Fruit fly (Drosophila melanogaster) whole organism, pupa: ENCODE results near the gene CCDC53.
A peak's percentile ranks its signal among the peaks of the same experiment; 100 is the strongest.

Experiments used
- CG13204 ChIP-seq: fragments of 200-800 bp; sonication (Bioruptor generic); optimal IDR thresholded peaks from 2 replicates; lab custom pipeline; 2018; ENCODE audit warnings: missing biosample characterization, mild to moderate bottlenecking, missing genetic modification characterization, moderate library complexity
- CG34367 ChIP-seq: fragments of 200-800 bp; sonication (Bioruptor generic); optimal IDR thresholded peaks from 2 replicates; lab custom pipeline; 2018; ENCODE audit warnings: missing biosample characterization, mild to moderate bottlenecking, missing genetic modification characterization
- CG8159 ChIP-seq: fragments of 200-800 bp; sonication (Bioruptor generic); optimal IDR thresholded peaks from 3 replicates; lab custom pipeline; 2018; ENCODE audit warnings: missing biosample characterization, mild to moderate bottlenecking, missing genetic modification characterization, moderate library complexity
- CG8301 ChIP-seq: fragments of 200-800 bp; sonication (Bioruptor generic); optimal IDR thresholded peaks from 2 replicates; lab custom pipeline; 2018; ENCODE audit warnings: missing biosample characterization, mild to moderate bottlenecking, missing genetic modification characterization
- CG9948 ChIP-seq: fragments of 200-800 bp; sonication (Bioruptor generic); optimal IDR thresholded peaks from 2 replicates; lab custom pipeline; 2018; ENCODE audit warnings: missing biosample characterization, mild to moderate bottlenecking, missing genetic modification characterization, moderate library complexity
- EcR ChIP-seq: fragments of 200-800 bp; sonication (Bioruptor generic); optimal IDR thresholded peaks from 3 replicates; lab custom pipeline; 2019; ENCODE audit warnings: missing biosample characterization, missing genetic modification characterization, mild to moderate bottlenecking, moderate library complexity, missing genetic modification reagents
- Pif1A ChIP-seq: fragments of 200-800 bp; sonication (Bioruptor generic); optimal IDR thresholded peaks from 3 replicates; lab custom pipeline; 2016; ENCODE audit warnings: missing biosample characterization, missing genetic modification characterization
- fd96Ca ChIP-seq: fragments of 200-800 bp; sonication (Bioruptor generic); IDR thresholded peaks from 3 replicates; pipeline ENCODE4 v1.3.6; 2022; ENCODE audit warnings: missing biosample characterization, missing genetic modification characterization

DNA sequence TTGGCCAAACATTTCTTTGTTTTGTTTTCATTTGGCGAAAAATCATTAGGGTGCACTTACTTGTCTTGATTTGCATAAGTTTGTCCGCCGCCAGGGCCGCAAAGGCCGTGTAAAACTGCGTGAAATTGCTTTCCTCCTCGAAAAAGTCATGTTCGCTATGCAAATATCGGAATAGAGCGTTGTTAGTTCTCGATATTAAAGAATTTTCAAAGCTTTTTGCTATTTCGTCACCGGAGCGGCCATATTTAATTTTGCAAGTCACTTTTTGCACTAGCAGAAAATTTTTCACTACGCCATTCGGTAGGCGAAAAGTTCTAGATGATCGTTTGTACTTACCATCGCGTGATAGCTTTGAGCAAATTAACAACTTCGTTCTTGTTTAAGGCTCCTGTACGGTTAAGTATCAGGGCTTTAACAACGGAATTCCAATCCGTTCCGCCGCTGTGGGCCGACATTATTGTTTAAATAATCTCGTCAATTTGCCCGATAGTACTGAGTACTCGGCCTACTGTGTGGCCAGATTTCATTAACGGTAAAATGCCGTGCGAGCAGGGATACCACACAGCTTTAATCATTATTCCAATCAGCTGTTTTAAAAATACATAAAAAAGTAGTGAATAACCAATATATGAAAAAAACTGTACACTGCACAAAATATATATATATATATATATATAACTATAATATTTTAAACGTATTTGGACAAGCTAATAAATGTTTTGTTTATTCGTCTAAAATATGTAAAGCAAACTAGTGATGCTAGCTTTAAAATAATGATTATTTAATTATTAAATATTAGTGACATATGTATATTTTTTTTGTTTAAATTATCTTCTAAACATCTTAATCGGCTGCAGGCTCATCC, 30.4 kb downstream of the CCDC53 start, which contains the start of gene poe:
- TF ChIP-seq CG9948 (tag; lab: Kevin White, UChicago), result no peak
- no peak for TF ChIP-seq CG13204 (GFP tag; lab: Kevin White, UChicago)
- no peak; the same call in 2 of the 3 replicates for TF ChIP-seq fd96Ca (GFP tag; lab: Robert Waterston, UW)
- TF ChIP-seq CG8301 (tag; lab: Kevin White, UChicago), result no peak
- no peak for TF ChIP-seq EcR (GFP tag; lab: Kevin White, UChicago)
- peak; percentile 4 for TF ChIP-seq CG34367 (tag; lab: Kevin White, UChicago)
- no peak for TF ChIP-seq CG8159
- no peak for TF ChIP-seq Pif1A
